Worm (Caenorhabditis elegans) whole organism, early embryonic: ENCODE data around the gene F42F12.3.
A peak's percentile ranks its signal among the peaks of the same experiment; 100 is the strongest.

Experiments
- B0310.2 ChIP-seq: sonication (generic microtip); optimal IDR thresholded peaks from 2 replicates; lab custom pipeline; 2016; ENCODE audit warnings: mild to moderate bottlenecking, missing genetic modification characterization, missing compliant biosample characterization
- F13C5.2 ChIP-seq: sonication (generic microtip); optimal IDR thresholded peaks from 2 replicates; lab custom pipeline; 2017; ENCODE audit warnings: mild to moderate bottlenecking, missing genetic modification characterization, inconsistent platforms, missing compliant biosample characterization
- aly-1 ChIP-seq: sonication (generic microtip); optimal IDR thresholded peaks from 2 replicates; lab custom pipeline; 2016; ENCODE audit warnings: missing genetic modification characterization, missing compliant biosample characterization
- ama-1 ChIP-seq: fragments of 150-350 bp; optimal IDR thresholded peaks from 2 replicates; lab custom pipeline; 2014
- ceh-13 ChIP-seq: fragments of 200-800 bp; sonication (Bioruptor generic); optimal IDR thresholded peaks from 2 replicates; lab custom pipeline; 2018; ENCODE audit warnings: mild to moderate bottlenecking, missing genetic modification characterization, missing compliant biosample characterization
- ceh-36 ChIP-seq: sonication (generic microtip); optimal IDR thresholded peaks from 2 replicates; lab custom pipeline; 2016; ENCODE audit warnings: missing genetic modification characterization, inconsistent platforms, missing compliant biosample characterization
- ets-7 ChIP-seq: sonication (generic microtip); optimal IDR thresholded peaks from 2 replicates; lab custom pipeline; 2016; ENCODE audit warnings: missing genotype, missing genetic modification characterization, missing compliant biosample characterization
- flt-1 ChIP-seq: fragments of 200-800 bp; sonication (Bioruptor generic); IDR thresholded peaks from 2 replicates; pipeline ENCODE4 v1.3.6; 2022; ENCODE audit warnings: missing genetic modification characterization, missing compliant biosample characterization
- hmbx-1 ChIP-seq: sonication (generic microtip); optimal IDR thresholded peaks from 2 replicates; lab custom pipeline; 2016; ENCODE audit warnings: mild to moderate bottlenecking, missing genetic modification characterization, missing compliant biosample characterization
- hmg-4 ChIP-seq: fragments of 200-800 bp; sonication (Bioruptor generic); optimal IDR thresholded peaks from 2 replicates; lab custom pipeline; 2018; ENCODE audit warnings: mild to moderate bottlenecking, missing genetic modification characterization, missing compliant biosample characterization
- hnd-1 ChIP-seq: sonication (generic microtip); optimal IDR thresholded peaks from 2 replicates; lab custom pipeline; 2016; ENCODE audit warnings: missing genetic modification characterization, missing compliant biosample characterization
- pes-1 ChIP-seq: fragments of 200-800 bp; sonication (Bioruptor generic); IDR thresholded peaks from 2 replicates; pipeline ENCODE4 v1.3.6; 2022; ENCODE audit warnings: missing genetic modification reagents, missing genetic modification characterization, missing compliant biosample characterization
- scrt-1 ChIP-seq: fragments of 200-800 bp; sonication (Bioruptor generic); IDR thresholded peaks from 2 replicates; pipeline ENCODE4 v1.3.6; 2022; ENCODE audit warnings: missing genetic modification characterization, missing compliant biosample characterization
- sea-1 ChIP-seq: fragments of 200-800 bp; sonication (Bioruptor generic); conservative IDR thresholded peaks from 2 replicates; pipeline ENCODE4 v1.3.6; 2022; ENCODE audit warnings: missing genetic modification characterization, missing compliant biosample characterization
- tbx-11 ChIP-seq: fragments of 200-800 bp; sonication (Bioruptor generic); IDR thresholded peaks from 2 replicates; pipeline ENCODE4 v1.3.6; 2022; ENCODE audit warnings: missing genetic modification characterization, missing compliant biosample characterization
- tbx-37 ChIP-seq: fragments of 200-800 bp; sonication (Bioruptor generic); conservative IDR thresholded peaks from 2 replicates; pipeline ENCODE4 v1.3.6; 2022; ENCODE audit warnings: missing genetic modification reagents, missing genetic modification characterization, missing compliant biosample characterization
- tra-4 ChIP-seq: sonication (generic microtip); optimal IDR thresholded peaks from 2 replicates; lab custom pipeline; 2017; ENCODE audit warnings: missing genetic modification characterization, missing compliant biosample characterization

F42F12.3 gene

DNA sequence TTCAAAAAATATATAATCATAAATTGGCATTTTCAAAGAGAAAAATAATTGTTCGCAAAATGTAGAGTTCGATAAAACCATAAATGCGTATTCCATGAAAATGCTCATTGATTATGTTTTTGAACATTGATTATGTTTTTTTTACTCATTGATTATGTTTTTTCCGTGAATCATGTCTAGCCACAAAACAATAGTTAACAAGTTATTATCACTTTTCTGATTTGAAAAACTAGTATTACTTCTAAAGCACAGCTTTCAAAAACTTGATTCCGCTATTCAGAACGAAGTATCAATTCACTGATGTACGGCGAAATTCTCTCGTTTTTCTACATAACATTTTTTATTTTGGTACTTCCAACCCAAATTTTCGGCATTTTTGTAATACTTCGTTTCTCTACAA lies 14.6 kb upstream of the F42F12.3 start, which contains the start of gene srd-48:
srd-48 (plus strand) TSS at position 301 of the 400 bp plus-strand sequence.
- TF ChIP-seq tra-4 (no peak), pes-1 (no peak), hmg-4 (GFP tag; lab: Kevin White, UChicago) (no peak)

DNA sequence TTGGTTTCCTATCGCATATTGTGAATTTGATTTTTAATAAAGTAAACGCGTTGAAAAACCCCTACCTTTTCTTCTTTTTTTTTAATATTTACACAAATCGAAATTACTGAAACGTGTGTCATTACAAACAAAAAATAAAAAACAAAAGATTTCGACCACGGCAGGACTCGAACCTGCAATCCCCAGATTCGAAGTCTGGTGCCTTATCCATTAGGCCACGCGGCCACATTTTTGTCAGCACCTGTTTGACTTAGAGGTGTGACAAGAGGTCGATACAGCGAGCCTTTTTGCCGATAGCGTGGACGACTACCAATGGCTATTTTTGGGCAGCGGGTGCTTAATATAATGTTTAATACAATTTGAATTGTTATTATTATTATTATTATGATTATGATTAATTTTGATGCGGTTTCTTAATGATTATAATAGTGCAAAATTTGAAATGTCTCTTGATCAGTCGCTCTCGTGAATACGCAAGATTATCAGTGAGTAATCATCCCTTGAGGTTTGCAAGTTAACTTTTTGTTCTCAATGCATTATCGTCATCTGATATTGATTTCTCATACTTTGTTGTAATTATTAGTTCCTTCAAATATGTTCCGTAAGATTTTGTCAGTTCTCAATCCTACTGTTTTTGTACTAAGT lies 12.4 kb upstream of the F42F12.3 start, which contains the start of gene srd-44:
srd-44 (plus strand) TSS at position 595 of the 645 bp plus-strand sequence.
- TF ChIP-seq scrt-1: 0 out of 2 replicates have a peak, but pooled peaks have one; percentile 70
- TF ChIP-seq hmbx-1: peak; percentile 38
- peak; percentile 61 for TF ChIP-seq tbx-11 (GFP tag; lab: Robert Waterston, UW)
- no peak for TF ChIP-seq ets-7 (tag; lab: Kevin White, UChicago)
- TF ChIP-seq F13C5.2: peak; percentile 52
- TF ChIP-seq tbx-37 (GFP tag; lab: Robert Waterston, UW): 0 out of 2 replicates have a peak, but pooled peaks have one; percentile 47
- no peak for TF ChIP-seq tra-4
- peak; percentile 20 for TF ChIP-seq B0310.2 (tag; lab: Kevin White, UChicago)
- TF ChIP-seq hnd-1 (tag; lab: Kevin White, UChicago): peak; percentile 27
- no peak for TF ChIP-seq aly-1
- TF ChIP-seq flt-1: no peak; the same call in none of the 2 replicates
- no peak for TF ChIP-seq ama-1 (lab: Kevin White, UChicago)
- peak; percentile 57 for TF ChIP-seq ceh-13 (GFP tag; lab: Kevin White, UChicago)

DNA sequence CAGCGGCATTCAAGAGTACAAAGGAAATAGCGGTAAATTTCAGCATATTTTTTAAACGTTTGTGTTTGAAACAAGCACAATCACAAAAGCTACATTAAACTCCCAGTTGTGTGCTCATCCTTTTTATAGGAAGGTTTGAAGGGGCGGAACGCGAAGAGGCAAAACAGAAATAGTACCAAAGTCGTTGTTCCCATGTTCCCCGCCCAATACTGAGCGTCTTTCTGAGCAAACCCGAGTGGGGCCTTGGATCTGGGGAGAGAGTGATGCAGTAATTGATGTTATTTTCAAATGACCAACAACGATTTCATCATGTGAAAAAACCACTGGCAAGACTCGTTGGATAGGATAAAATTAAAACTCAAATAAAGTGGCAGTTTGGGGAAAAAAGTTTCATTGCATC lies 9.0 kb upstream of the F42F12.3 start, which contains the start of gene zig-2:
zig-2 (minus strand) TSS at position 101 of the 400 bp plus-strand sequence.
- no peak for TF ChIP-seq hnd-1 (tag; lab: Kevin White, UChicago)
- no peak for TF ChIP-seq tbx-11 (GFP tag; lab: Robert Waterston, UW)
- TF ChIP-seq ama-1 (lab: Kevin White, UChicago): no peak
- no peak for TF ChIP-seq ets-7 (tag; lab: Kevin White, UChicago)
- no peak for TF ChIP-seq ceh-36 (tag; lab: Kevin White, UChicago)
- TF ChIP-seq ceh-13 (GFP tag; lab: Kevin White, UChicago): no peak
- TF ChIP-seq aly-1: no peak
- no peak for TF ChIP-seq scrt-1
- no peak for TF ChIP-seq hmbx-1
- no peak for TF ChIP-seq flt-1
- TF ChIP-seq F13C5.2: no peak
- no peak for TF ChIP-seq tra-4
- no peak for TF ChIP-seq sea-1 (GFP tag; lab: Robert Waterston, UW)
- TF ChIP-seq pes-1: no peak
- TF ChIP-seq B0310.2 (tag; lab: Kevin White, UChicago): no peak
- TF ChIP-seq hmg-4 (GFP tag; lab: Kevin White, UChicago): no peak
- TF ChIP-seq tbx-37 (GFP tag; lab: Robert Waterston, UW): no peak

DNA sequence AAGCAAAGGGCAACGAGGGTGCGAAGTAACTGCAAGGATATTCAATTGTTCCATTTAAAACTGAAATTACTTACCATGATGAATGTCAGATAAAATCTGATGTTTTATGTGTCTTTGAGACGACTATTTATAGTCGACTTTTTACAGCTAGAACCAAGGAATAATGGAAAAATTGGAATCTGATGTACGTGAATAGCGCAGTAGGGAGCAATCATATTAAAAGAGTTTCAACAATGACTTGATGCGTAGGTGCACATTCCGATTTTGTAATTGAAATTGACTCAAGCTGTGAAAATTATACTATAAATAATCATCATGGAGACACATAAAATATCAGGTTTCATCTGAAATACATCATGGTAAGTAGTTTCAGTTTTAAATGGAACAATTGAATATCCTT lies 7.1 kb upstream of the F42F12.3 start, which contains the start of the genes nspc-9 and nspc-10:
nspc-9 (minus strand) TSS at position 101 of the 400 bp plus-strand sequence.
nspc-10 (plus strand) TSS at position 331 of the 400 bp plus-strand sequence.
- no peak for TF ChIP-seq B0310.2 (tag; lab: Kevin White, UChicago)
- TF ChIP-seq ceh-13 (GFP tag; lab: Kevin White, UChicago): no peak
- TF ChIP-seq ceh-36 (tag; lab: Kevin White, UChicago): no peak

DNA sequence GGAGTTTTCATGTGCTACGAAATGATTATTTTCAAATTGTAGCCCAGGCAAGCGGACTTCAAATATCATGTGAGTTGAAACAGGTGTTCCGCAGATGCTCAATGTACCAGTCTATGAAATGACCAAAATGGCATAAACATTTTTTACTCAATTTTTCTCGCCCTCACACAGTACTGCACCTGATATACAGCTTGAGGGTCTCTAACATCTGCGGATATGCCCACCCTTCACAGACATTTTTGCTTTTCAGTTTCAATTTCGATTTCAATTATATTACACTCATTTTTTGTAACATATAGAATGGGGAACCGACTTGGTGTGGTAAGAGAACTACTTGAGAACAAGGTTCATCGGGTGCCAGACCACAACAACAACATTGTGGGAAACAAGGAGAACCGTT lies 3.6 kb upstream of the F42F12.3 start, which contains the start of gene F42F12.11:
F42F12.11 (plus strand) TSS at position 301 of the 400 bp plus-strand sequence.
- TF ChIP-seq aly-1: no peak
- TF ChIP-seq ama-1 (lab: Kevin White, UChicago): no peak
- TF ChIP-seq flt-1: no peak
- TF ChIP-seq tbx-11 (GFP tag; lab: Robert Waterston, UW): no peak
- no peak for TF ChIP-seq hmbx-1
- no peak for TF ChIP-seq hmg-4 (GFP tag; lab: Kevin White, UChicago)
- TF ChIP-seq tbx-37 (GFP tag; lab: Robert Waterston, UW): no peak
- TF ChIP-seq ets-7 (tag; lab: Kevin White, UChicago): no peak
- TF ChIP-seq scrt-1: no peak
- TF ChIP-seq sea-1 (GFP tag; lab: Robert Waterston, UW): no peak
- no peak for TF ChIP-seq ceh-36 (tag; lab: Kevin White, UChicago)
- TF ChIP-seq pes-1: no peak
- TF ChIP-seq F13C5.2: no peak

DNA sequence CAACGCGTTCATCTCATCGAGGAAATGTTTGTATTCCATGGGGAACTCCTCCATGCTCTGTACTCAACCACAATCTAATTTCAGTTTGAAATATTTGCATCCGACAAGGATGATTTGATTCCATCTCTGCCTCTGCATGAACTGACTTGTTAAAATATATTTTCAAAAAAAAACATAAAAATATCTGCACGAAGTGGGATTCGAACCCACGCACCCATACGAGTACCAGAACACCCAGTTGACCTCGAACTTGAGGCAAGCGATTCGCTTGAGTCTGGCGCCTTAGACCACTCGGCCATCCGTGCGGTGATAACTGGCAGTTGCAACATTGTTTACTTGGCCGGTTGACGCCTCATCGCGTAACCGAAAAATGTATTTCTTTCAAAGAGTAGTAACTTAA lies 2.6 kb upstream of the F42F12.3 start:
- no peak for TF ChIP-seq aly-1
- TF ChIP-seq ceh-36 (tag; lab: Kevin White, UChicago): peak; percentile 11
- no peak for TF ChIP-seq ets-7 (tag; lab: Kevin White, UChicago)
- peak; percentile 69 for TF ChIP-seq tbx-11 (GFP tag; lab: Robert Waterston, UW)
- no peak for TF ChIP-seq tbx-37 (GFP tag; lab: Robert Waterston, UW)
- no peak for TF ChIP-seq scrt-1
- no peak for TF ChIP-seq flt-1
- TF ChIP-seq ceh-13 (GFP tag; lab: Kevin White, UChicago): no peak
- no peak for TF ChIP-seq tra-4
- TF ChIP-seq B0310.2 (tag; lab: Kevin White, UChicago): no peak
- TF ChIP-seq hnd-1 (tag; lab: Kevin White, UChicago): no peak
- TF ChIP-seq F13C5.2: no peak
- no peak for TF ChIP-seq hmbx-1
- no peak; the same call in 1 of the 2 replicates for TF ChIP-seq pes-1
- no peak for TF ChIP-seq ama-1 (lab: Kevin White, UChicago)
- no peak for TF ChIP-seq sea-1 (GFP tag; lab: Robert Waterston, UW)
- TF ChIP-seq hmg-4 (GFP tag; lab: Kevin White, UChicago): no peak

DNA sequence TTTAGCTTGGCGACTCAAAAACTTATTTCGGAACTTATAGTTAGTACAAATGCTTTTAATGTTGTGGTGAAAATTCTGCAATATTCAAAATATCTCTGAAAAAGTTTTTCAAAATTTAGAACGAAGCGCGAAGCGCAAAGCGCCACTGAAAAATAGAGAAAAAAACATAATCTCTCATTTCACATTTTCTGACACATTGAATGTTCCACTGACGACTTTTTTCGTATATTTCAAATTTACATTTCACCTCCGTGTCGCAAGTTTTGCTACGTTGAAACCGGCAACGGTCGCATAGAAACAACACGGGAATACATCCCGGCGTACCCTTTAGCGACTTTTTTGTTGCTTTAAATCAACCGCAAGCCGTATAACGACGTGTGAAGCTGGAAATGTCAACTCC lies 2.0 kb upstream of the F42F12.3 start, which contains the start of gene F42F12.14:
F42F12.14 (plus strand) TSS at position 301 of the 400 bp plus-strand sequence.
- TF ChIP-seq aly-1: no peak
- TF ChIP-seq pes-1: no peak
- no peak for TF ChIP-seq ceh-36 (tag; lab: Kevin White, UChicago)
- no peak for TF ChIP-seq sea-1 (GFP tag; lab: Robert Waterston, UW)
- TF ChIP-seq hnd-1 (tag; lab: Kevin White, UChicago): no peak
- no peak for TF ChIP-seq tra-4
- no peak for TF ChIP-seq F13C5.2
- TF ChIP-seq ama-1 (lab: Kevin White, UChicago): no peak
- no peak for TF ChIP-seq hmbx-1
- no peak for TF ChIP-seq scrt-1
- no peak for TF ChIP-seq hmg-4 (GFP tag; lab: Kevin White, UChicago)
- no peak for TF ChIP-seq B0310.2 (tag; lab: Kevin White, UChicago)
- TF ChIP-seq tbx-11 (GFP tag; lab: Robert Waterston, UW): no peak
- TF ChIP-seq ceh-13 (GFP tag; lab: Kevin White, UChicago): no peak
- TF ChIP-seq ets-7 (tag; lab: Kevin White, UChicago): no peak
- TF ChIP-seq flt-1: no peak
- no peak for TF ChIP-seq tbx-37 (GFP tag; lab: Robert Waterston, UW)
